In the genomic region with DNA sequence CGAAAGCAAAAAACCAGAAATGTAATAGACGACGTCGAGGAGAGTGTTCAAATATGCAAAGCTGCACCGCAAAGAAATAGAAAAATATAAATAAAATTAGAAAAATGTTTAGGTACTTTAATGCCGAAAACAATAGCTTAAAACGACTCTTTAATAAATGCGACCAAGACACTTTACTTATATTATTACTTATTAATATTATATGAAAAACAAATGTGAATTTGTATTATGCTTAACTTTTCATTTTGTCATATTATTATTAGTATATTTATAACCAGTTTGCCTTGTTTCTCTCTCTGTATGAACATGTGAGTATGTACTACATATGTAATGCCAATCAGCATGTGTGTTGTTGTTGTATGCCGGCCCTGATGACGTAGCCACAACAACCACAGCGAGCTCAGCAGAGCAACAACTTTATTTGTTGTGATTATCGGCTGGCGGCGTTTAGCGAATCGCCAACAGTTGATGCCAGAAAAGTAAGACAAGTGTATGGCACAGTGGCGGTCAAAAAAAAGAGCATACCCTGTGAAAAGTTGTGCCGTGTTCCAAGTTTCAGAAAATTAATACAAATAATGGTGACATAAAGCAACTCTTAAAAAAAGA, we compare ENCODE assay signal across 1 fruit fly cellular context.
A peak's percentile ranks its signal among the peaks of the same experiment; 100 is the strongest.
TF ChIP-seq lines count a peak whose summit lies in the region.

No protein-coding gene starts in this region.

TF ChIP-seq in whole organism, embryonic, 481 proteins besides CTCF, POLR2A, EP300 and RAD21 (continued from another document and continues in another):
- peak; percentile 83 for TF ChIP-seq CG7357 (GFP tag; IDR thresholded peaks at IDR 0.05; lab: Robert Waterston, UW)
- peak; percentile 14 for TF ChIP-seq Hmx (GFP tag; optimal IDR thresholded peaks at IDR 0.05; lab: Kevin White, UChicago)
- TF ChIP-seq CG8944 (GFP tag; optimal IDR thresholded peaks at IDR 0.05; lab: Kevin White, UChicago): peak; percentile 52
- TF ChIP-seq Hey (tag; optimal IDR thresholded peaks at IDR 0.05; lab: Kevin White, UChicago): no peak
- TF ChIP-seq CG10543 (GFP tag; optimal IDR thresholded peaks at IDR 0.05; lab: Kevin White, UChicago): peak; percentile 83
- peak; percentile 61 for TF ChIP-seq Dip2 (GFP tag; IDR thresholded peaks at IDR 0.05; lab: Robert Waterston, UW)
- peak; percentile 87 for TF ChIP-seq CG2889 (GFP tag; IDR thresholded peaks at IDR 0.05; lab: Robert Waterston, UW)
- TF ChIP-seq Asciz (GFP tag; optimal IDR thresholded peaks at IDR 0.05; lab: Kevin White, UChicago): peak; percentile 95
- no peak for TF ChIP-seq pzg (GFP tag; optimal IDR thresholded peaks at IDR 0.05; lab: Kevin White, UChicago)
- peak; percentile 93 for TF ChIP-seq CG9817 (tag; optimal IDR thresholded peaks at IDR 0.05; lab: Kevin White, UChicago)
- TF ChIP-seq CG16863 (GFP tag; optimal IDR thresholded peaks at IDR 0.05; lab: Kevin White, UChicago): peak; percentile 0
- peak; percentile 86 for TF ChIP-seq CG1529 (GFP tag; optimal IDR thresholded peaks at IDR 0.05; lab: Kevin White, UChicago)
- peak; percentile 86 for TF ChIP-seq Vsx1 (GFP tag; optimal IDR thresholded peaks at IDR 0.05; lab: Kevin White, UChicago)
- TF ChIP-seq CG32772 (GFP tag; IDR thresholded peaks at IDR 0.05; lab: Robert Waterston, UW): peak; percentile 90
- TF ChIP-seq NC2β (GFP tag; optimal IDR thresholded peaks at IDR 0.05; lab: Kevin White, UChicago): no peak
- peak; percentile 20 for TF ChIP-seq CG31388 (GFP tag; optimal IDR thresholded peaks at IDR 0.05; lab: Kevin White, UChicago)
- TF ChIP-seq H2.0 (GFP tag; IDR thresholded peaks at IDR 0.05; lab: Robert Waterston, UW): peak; percentile 87
- TF ChIP-seq CG11398 (GFP tag; optimal IDR thresholded peaks at IDR 0.05; lab: Kevin White, UChicago): peak; percentile 23
- TF ChIP-seq Ada2b (GFP tag; IDR thresholded peaks at IDR 0.05; lab: Robert Waterston, UW): peak; percentile 87
- no peak for TF ChIP-seq Tbp (GFP tag; optimal IDR thresholded peaks at IDR 0.05; lab: Kevin White, UChicago)
- TF ChIP-seq Fer2 (tag; optimal IDR thresholded peaks at IDR 0.05; lab: Kevin White, UChicago): peak; percentile 90
- peak; percentile 3 for TF ChIP-seq CG34376 (GFP tag; optimal IDR thresholded peaks at IDR 0.05; lab: Kevin White, UChicago)
- TF ChIP-seq CkIIα-i1 (GFP tag; IDR thresholded peaks at IDR 0.05; lab: Robert Waterston, UW): 0 out of 2 replicates have a peak, but pooled peaks have one; percentile 23
- peak; percentile 95 for TF ChIP-seq salm (tag; optimal IDR thresholded peaks at IDR 0.05; lab: Kevin White, UChicago)
- TF ChIP-seq zfh2 (GFP tag; optimal IDR thresholded peaks at IDR 0.05; lab: Kevin White, UChicago): peak; percentile 61
- no peak for TF ChIP-seq Bteb2 (GFP tag; optimal IDR thresholded peaks at IDR 0.05; lab: Kevin White, UChicago)
- peak; percentile 71 for TF ChIP-seq CG30431 (GFP tag; optimal IDR thresholded peaks at IDR 0.05; lab: Kevin White, UChicago)
- peak; percentile 82 for TF ChIP-seq chinmo (GFP tag; IDR thresholded peaks at IDR 0.05; lab: Robert Waterston, UW; ENCODE audit: partially characterized antibody)
- no peak for TF ChIP-seq zen2 (GFP tag; IDR thresholded peaks at IDR 0.05; lab: Robert Waterston, UW; ENCODE audit: partially characterized antibody)
- TF ChIP-seq Stat92E (GFP tag; optimal IDR thresholded peaks at IDR 0.05; lab: Kevin White, UChicago): peak in 1 of 3 experiments; percentile 50
- peak; percentile 99 for TF ChIP-seq mirr (GFP tag; optimal IDR thresholded peaks at IDR 0.05; lab: Kevin White, UChicago)
- TF ChIP-seq Optix (GFP tag; IDR thresholded peaks at IDR 0.05; lab: Robert Waterston, UW): peak; percentile 59; the same call in 2 of the 3 replicates
- peak; percentile 64; the same call in 2 of the 3 replicates for TF ChIP-seq sr (GFP tag; IDR thresholded peaks at IDR 0.05; lab: Robert Waterston, UW)
- TF ChIP-seq corto (GFP tag; optimal IDR thresholded peaks at IDR 0.05; lab: Kevin White, UChicago): no peak
- no peak for TF ChIP-seq HLH4C (GFP tag; IDR thresholded peaks at IDR 0.05; lab: Robert Waterston, UW; ENCODE audit: partially characterized antibody)
- TF ChIP-seq MBD-R2 (GFP tag; IDR thresholded peaks at IDR 0.05; lab: Robert Waterston, UW): peak; percentile 78
- TF ChIP-seq E2f1 (GFP tag; IDR thresholded peaks at IDR 0.05; lab: Robert Waterston, UW): peak; percentile 92
- peak; percentile 70 for TF ChIP-seq CG2116 (GFP tag; optimal IDR thresholded peaks at IDR 0.05; lab: Kevin White, UChicago)
- TF ChIP-seq ftz-f1 (GFP tag; optimal IDR thresholded peaks at IDR 0.05; lab: Kevin White, UChicago): no peak
- TF ChIP-seq repo (GFP tag; optimal IDR thresholded peaks at IDR 0.05; lab: Kevin White, UChicago): peak; percentile 36
- TF ChIP-seq CG5953 (GFP tag; IDR thresholded peaks at IDR 0.05; lab: Robert Waterston, UW): peak; percentile 42; the same call in 1 of the 2 replicates
- peak; percentile 8 for TF ChIP-seq slp2 (GFP tag; optimal IDR thresholded peaks at IDR 0.05; lab: Kevin White, UChicago)
- peak; percentile 95 for TF ChIP-seq lmd (GFP tag; IDR thresholded peaks at IDR 0.05; lab: Robert Waterston, UW)
- no peak for TF ChIP-seq CG3163 (GFP tag; optimal IDR thresholded peaks at IDR 0.05; lab: Kevin White, UChicago)
- peak; percentile 72 for TF ChIP-seq MTF-1 (GFP tag; optimal IDR thresholded peaks at IDR 0.05; lab: Kevin White, UChicago; ENCODE audit: borderline replicate concordance)
- peak; percentile 88 for TF ChIP-seq CG10366 (GFP tag; IDR thresholded peaks at IDR 0.05; lab: Robert Waterston, UW)
- 0 out of 2 replicates have a peak, but pooled peaks have one; percentile 20 for TF ChIP-seq CG42726 (GFP tag; IDR thresholded peaks at IDR 0.05; lab: Robert Waterston, UW; ENCODE audit: partially characterized antibody)
- peak; percentile 82 for TF ChIP-seq ro (GFP tag; IDR thresholded peaks at IDR 0.05; lab: Robert Waterston, UW)
- TF ChIP-seq bowl (GFP tag; IDR thresholded peaks at IDR 0.05; lab: Robert Waterston, UW): 0 out of 2 replicates have a peak, but pooled peaks have one; percentile 65
- TF ChIP-seq CG8388 (GFP tag; optimal IDR thresholded peaks at IDR 0.05; lab: Kevin White, UChicago): peak; percentile 96
- TF ChIP-seq CG3407 (GFP tag; optimal IDR thresholded peaks at IDR 0.05; lab: Kevin White, UChicago): peak; percentile 92
- peak; percentile 97 for TF ChIP-seq dysf (GFP tag; IDR thresholded peaks at IDR 0.05; lab: Robert Waterston, UW)
- TF ChIP-seq CG4707 (GFP tag; optimal IDR thresholded peaks at IDR 0.05; lab: Kevin White, UChicago): peak; percentile 67
- TF ChIP-seq vnd (GFP tag; IDR thresholded peaks at IDR 0.05; lab: Robert Waterston, UW; ENCODE audit: partially characterized antibody): no peak
- peak in 1 of 2 experiments; percentile 83 for TF ChIP-seq Hr78 (GFP tag; optimal IDR thresholded peaks at IDR 0.05; lab: Kevin White, UChicago)
- peak; percentile 94 for TF ChIP-seq run (tag; optimal IDR thresholded peaks at IDR 0.05; lab: Kevin White, UChicago)
- peak; percentile 31 for TF ChIP-seq CHES-1-like (GFP tag; optimal IDR thresholded peaks at IDR 0.05; lab: Kevin White, UChicago)
- TF ChIP-seq CG2712 (tag; optimal IDR thresholded peaks at IDR 0.05; lab: Kevin White, UChicago): peak; percentile 98
- no peak for TF ChIP-seq gcm2 (GFP tag; optimal IDR thresholded peaks at IDR 0.05; lab: Kevin White, UChicago)
- TF ChIP-seq unpg (GFP tag; optimal IDR thresholded peaks at IDR 0.05; lab: Kevin White, UChicago): peak; percentile 97
- TF ChIP-seq CG8281 (tag; optimal IDR thresholded peaks at IDR 0.05; lab: Kevin White, UChicago): peak; percentile 87
- peak; percentile 13 for TF ChIP-seq pnt (GFP tag; optimal IDR thresholded peaks at IDR 0.05; lab: Kevin White, UChicago)
- peak; percentile 88 for TF ChIP-seq caup (GFP tag; optimal IDR thresholded peaks at IDR 0.05; lab: Kevin White, UChicago; ENCODE audit: severe bottlenecking)
- TF ChIP-seq Oaz (GFP tag; IDR thresholded peaks at IDR 0.05; lab: Robert Waterston, UW): peak; percentile 87
- peak; percentile 60; the same call in 1 of the 2 replicates for TF ChIP-seq CG43689 (GFP tag; IDR thresholded peaks at IDR 0.05; lab: Robert Waterston, UW)
- peak; percentile 87 for TF ChIP-seq kah (GFP tag; optimal IDR thresholded peaks at IDR 0.05; lab: Kevin White, UChicago)
- peak; percentile 91 for TF ChIP-seq B-H1 (GFP tag; IDR thresholded peaks at IDR 0.05; lab: Robert Waterston, UW)
- TF ChIP-seq CG18619 (GFP tag; optimal IDR thresholded peaks at IDR 0.05; lab: Kevin White, UChicago): peak; percentile 93
- TF ChIP-seq Rfx (GFP tag; IDR thresholded peaks at IDR 0.05; lab: Robert Waterston, UW): peak; percentile 94
- no peak for TF ChIP-seq CG9797 (GFP tag; optimal IDR thresholded peaks at IDR 0.05; lab: Kevin White, UChicago)
- TF ChIP-seq Sry-δ (GFP tag; optimal IDR thresholded peaks at IDR 0.05; lab: Kevin White, UChicago): no peak
- TF ChIP-seq CG13894 (tag; optimal IDR thresholded peaks at IDR 0.05; lab: Kevin White, UChicago): peak; percentile 84
- TF ChIP-seq ERR (GFP tag; optimal IDR thresholded peaks at IDR 0.05; lab: Kevin White, UChicago): peak; percentile 10
- TF ChIP-seq crol (GFP tag; IDR thresholded peaks at IDR 0.05; lab: Robert Waterston, UW): no peak
- peak; percentile 87 for TF ChIP-seq peb (GFP tag; IDR thresholded peaks at IDR 0.05; lab: Robert Waterston, UW)
- TF ChIP-seq Atf6 (GFP tag; IDR thresholded peaks at IDR 0.05; lab: Robert Waterston, UW): peak; percentile 93
- peak; percentile 96 for TF ChIP-seq dmrt99B (tag; optimal IDR thresholded peaks at IDR 0.05; lab: Kevin White, UChicago)
- TF ChIP-seq bsh (GFP tag; optimal IDR thresholded peaks at IDR 0.05; lab: Kevin White, UChicago): peak; percentile 65 to 96
- peak; percentile 92 for TF ChIP-seq gsb (GFP tag; IDR thresholded peaks at IDR 0.05; lab: Robert Waterston, UW)
- no peak for TF ChIP-seq usp (GFP tag; optimal IDR thresholded peaks at IDR 0.05; lab: Kevin White, UChicago)
- TF ChIP-seq CG6854 (GFP tag; optimal IDR thresholded peaks at IDR 0.05; lab: Kevin White, UChicago): peak; percentile 87
- peak; percentile 94 for TF ChIP-seq ranshi (GFP tag; IDR thresholded peaks at IDR 0.05; lab: Robert Waterston, UW)
- TF ChIP-seq phol (tag; optimal IDR thresholded peaks at IDR 0.05; lab: Kevin White, UChicago): peak; percentile 97
- peak; percentile 84 for TF ChIP-seq Aef1 (GFP tag; IDR thresholded peaks at IDR 0.05; lab: Robert Waterston, UW)
- no peak for TF ChIP-seq CG5180 (GFP tag; optimal IDR thresholded peaks at IDR 0.05; lab: Kevin White, UChicago)
- peak; percentile 78 for TF ChIP-seq CG12155 (GFP tag; optimal IDR thresholded peaks at IDR 0.05; lab: Kevin White, UChicago)
- peak; percentile 87 for TF ChIP-seq zfh1 (GFP tag; IDR thresholded peaks at IDR 0.05; lab: Robert Waterston, UW)
- TF ChIP-seq Eip74EF (GFP tag; optimal IDR thresholded peaks at IDR 0.05; lab: Kevin White, UChicago): peak in 1 of 2 experiments; percentile 97
- TF ChIP-seq Sox100B (GFP tag; optimal IDR thresholded peaks at IDR 0.05; lab: Kevin White, UChicago): peak; percentile 95
- TF ChIP-seq CG17186 (GFP tag; optimal IDR thresholded peaks at IDR 0.05; lab: Kevin White, UChicago): peak; percentile 43
- peak; percentile 52 for TF ChIP-seq CG5245 (GFP tag; optimal IDR thresholded peaks at IDR 0.05; lab: Kevin White, UChicago)
- TF ChIP-seq Lpt (GFP tag; optimal IDR thresholded peaks at IDR 0.05; lab: Kevin White, UChicago): no peak
- peak; percentile 83 for TF ChIP-seq sim (GFP tag; IDR thresholded peaks at IDR 0.05; lab: Robert Waterston, UW)
- peak; percentile 62 for TF ChIP-seq CG8290 (GFP tag; optimal IDR thresholded peaks at IDR 0.05; lab: Kevin White, UChicago)
- peak in 1 of 2 experiments; percentile 93 for TF ChIP-seq CG8290 (tag; optimal IDR thresholded peaks at IDR 0.05; lab: Kevin White, UChicago)
- TF ChIP-seq danr (GFP tag; IDR thresholded peaks at IDR 0.05; lab: Robert Waterston, UW): peak; percentile 82
- TF ChIP-seq dimm (GFP tag; IDR thresholded peaks at IDR 0.05; lab: Robert Waterston, UW): peak; percentile 81
- peak; percentile 98 for TF ChIP-seq CG7839 (tag; optimal IDR thresholded peaks at IDR 0.05; lab: Kevin White, UChicago)
- no peak for TF ChIP-seq Ets65A (GFP tag; lab: Kevin White, UChicago)
- peak; percentile 91 for TF ChIP-seq klu (GFP tag; IDR thresholded peaks at IDR 0.05; lab: Robert Waterston, UW)
- TF ChIP-seq prd (optimal IDR thresholded peaks at IDR 0.05; lab: Kevin White, UChicago): no peak
- TF ChIP-seq prd (GFP tag; IDR thresholded peaks at IDR 0.05; lab: Robert Waterston, UW): peak; percentile 90
- TF ChIP-seq ac (GFP tag; optimal IDR thresholded peaks at IDR 0.05; lab: Kevin White, UChicago): peak; percentile 56
- no peak for TF ChIP-seq emc (GFP tag; optimal IDR thresholded peaks at IDR 0.05; lab: Kevin White, UChicago)
- TF ChIP-seq CG3847 (GFP tag; IDR thresholded peaks at IDR 0.05; lab: Robert Waterston, UW): peak; percentile 94
- TF ChIP-seq Bgb (GFP tag; IDR thresholded peaks at IDR 0.05; lab: Robert Waterston, UW; ENCODE audit: partially characterized antibody): no peak
- no peak for TF ChIP-seq Dfd (GFP tag; optimal IDR thresholded peaks at IDR 0.05; lab: Kevin White, UChicago)
- peak; percentile 46; the same call in 1 of the 2 replicates for TF ChIP-seq dan (GFP tag; IDR thresholded peaks at IDR 0.05; lab: Robert Waterston, UW)
- TF ChIP-seq Dll (GFP tag; IDR thresholded peaks at IDR 0.05; lab: Robert Waterston, UW; ENCODE audit: partially characterized antibody): no peak
- TF ChIP-seq CG11695 (GFP tag; IDR thresholded peaks at IDR 0.05; lab: Robert Waterston, UW): peak; percentile 97
- peak; percentile 57 for TF ChIP-seq CG18476 (GFP tag; optimal IDR thresholded peaks at IDR 0.05; lab: Kevin White, UChicago)
- TF ChIP-seq H15 (GFP tag; IDR thresholded peaks at IDR 0.05; lab: Robert Waterston, UW): peak; percentile 79
- peak in 1 of 3 experiments; percentile 96 for TF ChIP-seq lola (GFP tag; optimal IDR thresholded peaks at IDR 0.05; lab: Kevin White, UChicago)
- peak; percentile 61 for TF ChIP-seq lilli (GFP tag; optimal IDR thresholded peaks at IDR 0.05; lab: Kevin White, UChicago)
- TF ChIP-seq otp (GFP tag; IDR thresholded peaks at IDR 0.05; lab: Robert Waterston, UW): peak; percentile 54; the same call in 2 of the 3 replicates
- peak; percentile 83; the same call in 2 of the 3 replicates for TF ChIP-seq CG11560 (tag; IDR thresholded peaks at IDR 0.05; lab: Robert Waterston, UW)
- no peak for TF ChIP-seq CG2129 (GFP tag; IDR thresholded peaks at IDR 0.05; lab: Robert Waterston, UW; ENCODE audit: partially characterized antibody)
- peak; percentile 72 for TF ChIP-seq NFAT (GFP tag; IDR thresholded peaks at IDR 0.05; lab: Robert Waterston, UW)
- TF ChIP-seq CG17829 (tag; optimal IDR thresholded peaks at IDR 0.05; lab: Kevin White, UChicago): peak; percentile 97
- peak; percentile 67 for TF ChIP-seq nau (GFP tag; optimal IDR thresholded peaks at IDR 0.05; lab: Kevin White, UChicago)
- TF ChIP-seq toy (GFP tag; IDR thresholded peaks at IDR 0.05; lab: Robert Waterston, UW): no peak; the same call in none of the 2 replicates
